Fruit fly (Drosophila melanogaster): ENCODE measurements around the gene aurA.

The aurA gene

DNA sequence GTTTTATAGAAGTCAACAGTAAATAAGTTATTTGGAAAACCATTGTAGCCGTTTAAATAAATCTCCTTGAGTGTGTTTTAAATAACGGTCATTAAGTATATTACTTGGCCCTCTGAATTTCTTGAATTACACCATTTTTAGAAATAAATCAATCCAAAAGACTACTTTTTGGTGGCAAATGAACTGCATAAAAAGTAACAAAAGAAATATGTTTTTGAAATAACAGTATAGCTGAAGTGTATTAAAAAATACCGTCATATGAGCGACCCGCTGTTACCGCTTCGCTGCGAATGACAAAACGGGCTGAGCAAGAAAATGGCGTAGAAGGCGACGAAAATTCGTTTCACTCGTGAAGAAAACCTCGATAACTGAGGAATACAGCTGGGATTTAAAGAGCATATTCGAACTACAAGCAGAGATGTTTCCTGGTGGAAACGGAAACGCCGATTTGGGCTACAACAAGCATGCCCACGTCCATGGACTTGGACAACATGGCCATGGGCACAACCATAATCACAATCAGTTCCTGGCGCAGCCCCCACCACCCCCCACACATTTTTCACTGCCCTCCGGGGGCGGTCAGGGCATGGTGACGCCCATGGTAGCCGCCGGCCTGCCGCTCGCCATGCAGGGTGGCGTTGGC lies 13.4 kb upstream of the aurA start, which contains the start of gene CG31211:
Gene CG31211 (plus strand): TSS at position 294 of the 643 bp plus-strand sequence.
- TF ChIP-seq ci (GFP tag; IDR thresholded peaks at IDR 0.05) = no peak
- TF ChIP-seq Dp (GFP tag; optimal IDR thresholded peaks at IDR 0.05) = peak; percentile 54
- peak in 1 of 2 experiments; percentile 7 for TF ChIP-seq dpn (GFP tag; optimal IDR thresholded peaks at IDR 0.05)
- TF ChIP-seq tio (GFP tag; optimal IDR thresholded peaks at IDR 0.05) = peak; percentile 27
- peak; percentile 32 for TF ChIP-seq Dek (tag; optimal IDR thresholded peaks at IDR 0.05)
- peak; percentile 14 for TF ChIP-seq tin (GFP tag; optimal IDR thresholded peaks at IDR 0.05)
- TF ChIP-seq CG6254 (GFP tag; optimal IDR thresholded peaks at IDR 0.05) = peak; percentile 65
- no peak for TF ChIP-seq gce (GFP tag; IDR thresholded peaks at IDR 0.05)
- no peak for TF ChIP-seq CG4404 (GFP tag; IDR thresholded peaks at IDR 0.05)
- TF ChIP-seq wor (GFP tag; IDR thresholded peaks at IDR 0.05) = no peak
- TF ChIP-seq CG2116 (GFP tag; optimal IDR thresholded peaks at IDR 0.05) = peak; percentile 77
- no peak for TF ChIP-seq CG6765 (GFP tag; optimal IDR thresholded peaks at IDR 0.05)
- TF ChIP-seq Myb (GFP tag; optimal IDR thresholded peaks at IDR 0.05) = peak; percentile 65
- TF ChIP-seq fd3F (GFP tag; optimal IDR thresholded peaks at IDR 0.05) = no peak
- no peak for TF ChIP-seq CG12219 (GFP tag; optimal IDR thresholded peaks at IDR 0.05)
- TF ChIP-seq Poxn (GFP tag; IDR thresholded peaks at IDR 0.05) = no peak
- peak; percentile 63 for TF ChIP-seq CG12659 (GFP tag; optimal IDR thresholded peaks at IDR 0.05)
- TF ChIP-seq CG4360 (GFP tag; IDR thresholded peaks at IDR 0.05) = no peak
- no peak for TF ChIP-seq Hmx (GFP tag; optimal IDR thresholded peaks at IDR 0.05)
- no peak for TF ChIP-seq aop (GFP tag; IDR thresholded peaks at IDR 0.05)
- no peak for TF ChIP-seq Taf1 (GFP tag; IDR thresholded peaks at IDR 0.05)
- peak; percentile 14 for TF ChIP-seq CG13424 (tag; optimal IDR thresholded peaks at IDR 0.05)
- no peak for TF ChIP-seq eve (GFP tag; optimal IDR thresholded peaks at IDR 0.05)
- TF ChIP-seq Scr (GFP tag; IDR thresholded peaks at IDR 0.05; ENCODE audit: partially characterized antibody) = no peak
- peak; percentile 43 for TF ChIP-seq lilli (GFP tag; optimal IDR thresholded peaks at IDR 0.05)
- TF ChIP-seq abd-A (tag; optimal IDR thresholded peaks at IDR 0.05) = no peak
- peak; percentile 10 for TF ChIP-seq BEAF-32 (GFP tag; optimal IDR thresholded peaks at IDR 0.05)
- peak in 1 of 2 experiments; percentile 70 for TF ChIP-seq tll (GFP tag; optimal IDR thresholded peaks at IDR 0.05)
- no peak for TF ChIP-seq CG2199 (GFP tag; IDR thresholded peaks at IDR 0.05)
- TF ChIP-seq Ravus (GFP tag; IDR thresholded peaks at IDR 0.05) = no peak
- peak; percentile 2 for TF ChIP-seq pzg (GFP tag; optimal IDR thresholded peaks at IDR 0.05)
- peak; percentile 71 for TF ChIP-seq CG3995 (GFP tag; optimal IDR thresholded peaks at IDR 0.05)
- TF ChIP-seq ro (GFP tag; IDR thresholded peaks at IDR 0.05) = no peak
- TF ChIP-seq BtbVII (GFP tag; optimal IDR thresholded peaks at IDR 0.05) = peak; percentile 28
- TF ChIP-seq CG10267 (tag; optimal IDR thresholded peaks at IDR 0.05) = peak; percentile 44
- TF ChIP-seq CG8359 (GFP tag; optimal IDR thresholded peaks at IDR 0.05; ENCODE audit: borderline replicate concordance) = no peak
- no peak for TF ChIP-seq Rfx (GFP tag; IDR thresholded peaks at IDR 0.05)
- no peak for TF ChIP-seq CG8388 (GFP tag; optimal IDR thresholded peaks at IDR 0.05)
- TF ChIP-seq Nf-YC (tag; optimal IDR thresholded peaks at IDR 0.05) = peak; percentile 7
- peak; percentile 69 for TF ChIP-seq sens (GFP tag)
- peak; percentile 46 for TF ChIP-seq CG14710 (tag; optimal IDR thresholded peaks at IDR 0.05)
- peak; percentile 79 for TF ChIP-seq Med (GFP tag)
- no peak for TF ChIP-seq CG11247 (GFP tag; IDR thresholded peaks at IDR 0.05)
- TF ChIP-seq NC2α (GFP tag; optimal IDR thresholded peaks at IDR 0.05) = no peak
- TF ChIP-seq HLH54F (GFP tag; optimal IDR thresholded peaks at IDR 0.05) = no peak
- TF ChIP-seq ap (GFP tag; IDR thresholded peaks at IDR 0.05) = no peak
- TF ChIP-seq CG12391 (tag; optimal IDR thresholded peaks at IDR 0.05) = peak; percentile 41
- TF ChIP-seq CG30020 (tag; optimal IDR thresholded peaks at IDR 0.05) = peak; percentile 34
- peak; percentile 81 for TF ChIP-seq YL-1 (GFP tag; optimal IDR thresholded peaks at IDR 0.05)
- TF ChIP-seq CG15514 (GFP tag; optimal IDR thresholded peaks at IDR 0.05) = peak; percentile 10
